Worm (Caenorhabditis elegans): ENCODE results near the gene hlh-27.

DNA sequence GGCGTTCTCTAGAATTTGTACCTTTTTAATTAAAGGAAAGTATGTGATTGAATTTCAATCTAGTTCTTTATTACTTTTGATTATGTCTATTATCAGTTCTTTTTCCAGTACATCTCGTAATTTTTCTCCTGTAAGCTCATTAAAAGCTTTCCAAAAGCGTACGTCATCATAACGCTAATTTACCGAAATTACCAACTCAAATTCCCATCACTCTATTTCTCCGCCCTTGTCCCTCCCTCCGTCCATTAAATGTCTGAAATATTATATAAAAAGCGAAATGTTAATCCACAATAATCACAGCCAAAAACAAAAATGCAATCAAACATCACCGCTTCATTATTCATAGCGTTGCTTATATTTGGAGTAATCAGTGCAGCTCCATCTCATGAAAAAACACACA, 14.3 kb upstream of the hlh-27 start, which contains the start of gene ins-12:
- TF ChIP-seq nhr-11 (tag; optimal IDR thresholded peaks at IDR 0.05) (no peak), nhr-237 (tag; optimal IDR thresholded peaks at IDR 0.05) (no peak), lin-39 (tag; optimal IDR thresholded peaks at IDR 0.05) (no peak)

Data from whole organism, L2 larva.